Worm (Caenorhabditis elegans): ENCODE measurements around the gene srbc-10.

DNA sequence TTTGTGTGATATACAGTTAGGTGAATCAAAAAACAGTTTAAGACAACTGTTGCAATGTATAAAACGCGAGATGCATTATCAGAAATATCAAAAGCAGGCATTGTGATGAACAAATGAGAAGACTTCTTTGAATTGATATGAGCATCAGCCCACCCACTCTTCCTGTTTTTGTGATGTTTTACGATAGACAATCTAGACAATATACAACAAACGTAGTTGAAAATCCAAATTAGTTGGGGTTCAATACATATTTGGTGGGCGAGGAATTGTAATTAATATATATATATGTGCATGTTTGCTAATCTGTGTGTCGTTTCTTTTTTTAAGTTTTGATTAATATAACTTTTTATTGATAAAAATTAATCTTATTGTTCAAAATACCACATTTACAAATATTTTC lies 20.0 kb downstream of the srbc-10 start, which contains the start of gene str-28:
- no peak for TF ChIP-seq skn-1 (tag; optimal IDR thresholded peaks at IDR 0.05)
- no peak for TF ChIP-seq fkh-8 (tag; optimal IDR thresholded peaks at IDR 0.05)
- TF ChIP-seq unc-98 (GFP tag; IDR thresholded peaks at IDR 0.05), result no peak
- no peak for TF ChIP-seq ces-1 (GFP tag; optimal IDR thresholded peaks at IDR 0.05)
- no peak for TF ChIP-seq snpc-4 (tag; optimal IDR thresholded peaks at IDR 0.05)
- TF ChIP-seq nhr-12 (tag; optimal IDR thresholded peaks at IDR 0.05), result no peak
- no peak for TF ChIP-seq rnt-1 (tag; optimal IDR thresholded peaks at IDR 0.05)
- TF ChIP-seq mdl-1 (tag; optimal IDR thresholded peaks at IDR 0.05), result no peak

Measured in whole organism, L1 larva.